Worm (Caenorhabditis elegans): Measurements from ENCODE around the gene ZK688.11.

Gene ZK688.11

DNA sequence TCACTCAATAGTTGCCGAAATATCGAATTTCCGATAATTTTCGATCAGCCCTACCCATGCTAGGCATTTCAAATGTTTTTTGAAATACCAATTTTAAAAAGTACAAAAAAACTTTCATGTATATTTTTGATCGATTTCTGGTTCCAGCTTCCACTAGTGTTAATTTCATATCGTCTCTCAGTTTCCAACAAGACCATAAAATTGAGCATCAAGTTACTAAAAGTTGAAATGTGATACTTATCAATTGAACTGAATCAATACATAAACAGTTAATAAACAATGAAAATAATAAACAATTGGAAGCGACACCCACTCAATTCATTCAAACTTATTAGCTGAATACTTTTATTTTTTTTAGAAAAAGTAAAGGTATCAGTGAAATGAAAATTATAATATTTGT, 18.6 kb downstream of the ZK688.11 start, which contains the start of gene cup-4:
TSS of gene cup-4 (plus strand) at position 301 of the 400 bp plus-strand sequence.
- no peak for TF ChIP-seq gmeb-2 (tag; optimal IDR thresholded peaks at IDR 0.05)
- TF ChIP-seq hlh-6 (tag; optimal IDR thresholded peaks at IDR 0.05), result no peak
- TF ChIP-seq pat-9 (tag; optimal IDR thresholded peaks at IDR 0.05), result no peak
- TF ChIP-seq ceh-14 (tag; optimal IDR thresholded peaks at IDR 0.05), result no peak
- TF ChIP-seq ztf-16 (tag; optimal IDR thresholded peaks at IDR 0.05), result no peak
- TF ChIP-seq sox-2 (GFP tag; IDR thresholded peaks at IDR 0.05), result no peak
- TF ChIP-seq dve-1 (tag; optimal IDR thresholded peaks at IDR 0.05), result no peak
- TF ChIP-seq ahr-1 (tag; optimal IDR thresholded peaks at IDR 0.05), result no peak
- no peak for TF ChIP-seq elt-4 (tag; optimal IDR thresholded peaks at IDR 0.05)
- TF ChIP-seq ets-4 (tag; optimal IDR thresholded peaks at IDR 0.05), result no peak
- TF ChIP-seq ttx-3 (tag; optimal IDR thresholded peaks at IDR 0.05), result no peak
- TF ChIP-seq hlh-13 (GFP tag; optimal IDR thresholded peaks at IDR 0.05), result no peak
- TF ChIP-seq ceh-34 (tag; optimal IDR thresholded peaks at IDR 0.05), result no peak
- TF ChIP-seq hlh-8 (tag; optimal IDR thresholded peaks at IDR 0.05), result no peak
- no peak for TF ChIP-seq ceh-48 (tag; optimal IDR thresholded peaks at IDR 0.05)
- TF ChIP-seq tbx-7 (tag; optimal IDR thresholded peaks at IDR 0.05), result no peak
- no peak for TF ChIP-seq tbx-2 (tag; optimal IDR thresholded peaks at IDR 0.05)

DNA sequence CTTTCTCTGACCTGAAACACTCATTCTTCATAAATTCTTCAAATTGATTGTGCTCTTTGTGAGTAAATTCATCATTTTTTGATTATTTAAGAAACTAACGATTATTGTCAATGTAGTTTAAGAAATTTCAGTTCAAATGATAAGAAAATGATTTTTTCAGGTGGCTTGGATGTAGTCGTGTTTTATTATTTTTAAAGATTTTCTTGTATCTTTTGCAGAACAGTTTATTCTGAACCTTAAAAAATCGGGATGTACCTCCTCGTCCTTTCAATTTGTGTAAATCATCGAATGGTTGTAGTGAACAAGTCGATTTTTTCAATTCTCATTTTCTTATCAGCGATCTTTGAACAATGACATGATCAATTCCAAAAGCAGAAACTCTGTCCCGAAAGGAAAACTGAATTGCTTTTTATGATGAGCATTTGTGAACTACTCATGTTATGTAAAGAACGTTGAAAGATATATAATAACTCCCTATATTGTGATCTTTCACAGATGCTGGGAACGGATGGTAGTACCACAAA, 19.5 kb downstream of the ZK688.11 start, which contains the start of gene slc-17.3:
TSS of gene slc-17.3 (minus strand) at position 51 of the 524 bp plus-strand sequence.
- TF ChIP-seq unc-86 (tag; optimal IDR thresholded peaks at IDR 0.05) (no peak), pha-2 (tag; optimal IDR thresholded peaks at IDR 0.05) (no peak), nhr-232 (tag; optimal IDR thresholded peaks at IDR 0.05) (no peak), fkh-10 (GFP tag; optimal IDR thresholded peaks at IDR 0.05) (no peak), ceh-31 (tag; optimal IDR thresholded peaks at IDR 0.05) (no peak), tbx-2 (tag; optimal IDR thresholded peaks at IDR 0.05) (no peak), ceh-6 (GFP tag; optimal IDR thresholded peaks at IDR 0.05) (no peak), pha-4 (tag; optimal IDR thresholded peaks at IDR 0.05) (no peak), eyg-1 (tag; optimal IDR thresholded peaks at IDR 0.05) (no peak), elt-2 (tag; optimal IDR thresholded peaks at IDR 0.05) (no peak), hlh-15 (tag; optimal IDR thresholded peaks at IDR 0.05) (no peak), unc-55 (GFP tag; optimal IDR thresholded peaks at IDR 0.05) (no peak), F13H6.1 (tag; optimal IDR thresholded peaks at IDR 0.05) (no peak), lim-6 (tag; optimal IDR thresholded peaks at IDR 0.05) (no peak), ztf-16 (tag; optimal IDR thresholded peaks at IDR 0.05) (no peak)

DNA sequence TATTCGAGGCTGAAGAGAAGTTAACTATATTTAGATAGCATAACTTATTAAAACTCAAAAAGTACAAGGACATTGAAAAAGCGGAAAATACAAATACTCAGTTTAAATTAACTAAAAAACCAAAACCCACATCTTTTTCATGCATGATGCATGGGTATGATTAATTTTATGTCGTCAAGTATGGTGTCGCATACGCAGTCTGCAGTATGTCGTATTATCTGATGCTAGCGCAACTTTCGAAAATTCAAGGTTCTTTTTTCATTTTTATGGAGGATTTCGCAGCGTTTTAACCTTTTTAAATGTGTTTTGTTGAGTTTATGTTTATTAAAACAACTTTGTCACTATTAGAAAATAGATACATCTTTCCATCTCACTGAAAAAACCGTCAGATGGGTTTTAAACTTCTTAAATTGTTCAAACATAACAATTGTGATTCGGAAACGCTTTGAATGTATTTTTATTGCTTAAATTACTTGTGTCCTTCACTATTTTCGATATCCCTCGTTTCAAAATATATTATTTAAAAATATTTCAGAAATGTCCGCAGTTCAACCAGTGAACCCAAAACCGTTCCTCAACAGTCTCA, 23.1 kb downstream of the ZK688.11 start, which contains the start of gene snr-5:
TSS of gene snr-5 (plus strand) at position 536 of the 586 bp plus-strand sequence.
- TF ChIP-seq unc-42 (tag; optimal IDR thresholded peaks at IDR 0.05) (peak; percentile 11), odd-2 (tag; optimal IDR thresholded peaks at IDR 0.05) (no peak)

DNA sequence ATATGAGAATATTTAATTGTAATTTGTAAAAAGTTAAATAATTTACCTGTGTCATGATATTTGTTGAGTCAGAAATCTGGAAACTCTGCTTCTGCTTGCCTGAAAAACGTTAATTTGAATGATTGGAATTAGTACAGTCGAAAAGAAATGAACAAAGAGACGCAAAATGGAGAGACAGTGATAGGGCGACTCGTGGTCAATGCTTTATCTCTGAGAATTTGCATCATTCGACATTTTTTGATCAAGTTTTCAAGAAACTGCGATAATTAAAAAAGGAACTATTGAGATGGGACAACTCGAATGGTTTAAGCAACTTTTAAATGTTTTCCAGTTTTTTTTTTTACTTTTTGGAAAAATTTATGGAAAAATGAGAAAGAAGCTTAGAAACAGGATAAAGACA, 23.9 kb downstream of the ZK688.11 start, which contains the start of gene cuc-1:
TSS of gene cuc-1 (minus strand) at position 101 of the 400 bp plus-strand sequence.
- no peak for TF ChIP-seq pha-4 (tag; optimal IDR thresholded peaks at IDR 0.05)
- no peak for TF ChIP-seq sox-4 (tag; optimal IDR thresholded peaks at IDR 0.05)
- TF ChIP-seq sox-2 (GFP tag; IDR thresholded peaks at IDR 0.05), result no peak
- TF ChIP-seq ttx-3 (tag; optimal IDR thresholded peaks at IDR 0.05), result no peak
- no peak for TF ChIP-seq madf-2 (tag; optimal IDR thresholded peaks at IDR 0.05)

DNA sequence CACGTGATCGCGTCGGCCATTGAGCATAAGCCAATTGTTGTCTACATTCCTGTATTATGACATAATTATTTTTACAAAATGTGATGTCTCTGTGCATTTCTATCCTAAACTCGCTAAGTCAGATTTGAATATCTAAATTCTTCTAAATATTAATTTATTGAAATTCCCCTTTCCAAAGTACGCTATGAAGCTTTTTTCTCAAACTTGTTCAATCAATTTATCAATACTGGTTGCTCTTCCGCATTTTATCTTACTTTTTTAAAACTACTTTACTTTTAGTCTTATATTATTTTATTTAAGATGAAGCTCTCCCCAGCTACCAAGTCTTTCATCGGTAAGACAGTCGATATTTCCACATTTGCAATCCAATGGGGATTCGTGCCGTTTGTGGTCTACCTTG, 25.4 kb downstream of the ZK688.11 start, which contains the start of gene tomm-7:
TSS of gene tomm-7 (plus strand) at position 301 of the 400 bp plus-strand sequence.
- TF ChIP-seq C38D4.7 (GFP tag; optimal IDR thresholded peaks at IDR 0.05) (no peak), ceh-24 (tag; optimal IDR thresholded peaks at IDR 0.05) (no peak), ceh-22 (tag; optimal IDR thresholded peaks at IDR 0.05) (no peak), sox-2 (GFP tag; IDR thresholded peaks at IDR 0.05) (no peak), syd-9 (tag; optimal IDR thresholded peaks at IDR 0.05) (no peak), pha-4 (tag; optimal IDR thresholded peaks at IDR 0.05) (no peak), hlh-6 (tag; optimal IDR thresholded peaks at IDR 0.05) (no peak), mec-3 (tag; optimal IDR thresholded peaks at IDR 0.05; ENCODE audit: borderline replicate concordance) (no peak), pha-2 (tag; optimal IDR thresholded peaks at IDR 0.05) (no peak), T23F11.4 (GFP tag; optimal IDR thresholded peaks at IDR 0.05) (no peak), eyg-1 (tag; optimal IDR thresholded peaks at IDR 0.05) (no peak), ztf-16 (tag; optimal IDR thresholded peaks at IDR 0.05) (no peak), hlh-15 (tag; optimal IDR thresholded peaks at IDR 0.05) (no peak)
